Fruit fly (Drosophila melanogaster): ENCODE data around the gene CG32099.

DNA sequence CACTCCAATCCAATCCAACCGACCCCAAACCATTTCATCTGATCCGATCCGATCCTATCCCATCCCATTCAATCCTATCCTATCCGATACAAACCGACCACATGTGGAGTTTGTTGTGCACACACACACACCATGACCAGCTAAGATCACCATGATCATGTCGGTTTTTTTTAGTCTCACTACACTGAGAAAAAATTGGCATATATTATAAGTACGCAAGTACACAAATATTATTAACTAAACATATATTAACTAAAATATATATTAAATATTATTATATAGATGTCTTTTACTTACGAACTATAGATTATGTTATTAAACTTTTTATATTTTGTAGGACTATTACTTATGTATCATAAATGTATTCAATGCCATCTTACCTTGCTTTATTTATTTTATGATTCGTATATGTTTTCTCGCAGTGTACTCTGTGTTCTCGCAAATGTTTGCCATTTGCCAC lies 47.1 kb upstream of the CG32099 start:
- TF ChIP-seq CTCF (optimal IDR thresholded peaks at IDR 0.05), result no peak
- no peak for TF ChIP-seq CG8478 (optimal IDR thresholded peaks at IDR 0.05)

Data from S2 (cell line).